Worm (Caenorhabditis elegans) whole organism, young adult: Measurements from ENCODE around the gene spe-51.

Experiments used
- nfyb-1 ChIP-seq: fragments of 200-800 bp; sonication (Bioruptor generic); IDR thresholded peaks from 2 replicates; pipeline ENCODE4 v1.3.6; 2022; ENCODE audit warnings: missing genetic modification reagents, missing genetic modification characterization, missing compliant biosample characterization
- unc-130 ChIP-seq: sonication (generic microtip); optimal IDR thresholded peaks from 2 replicates; lab custom pipeline; 2016; ENCODE audit warnings: missing genetic modification reagents, missing genetic modification characterization, missing compliant biosample characterization
- zim-3 ChIP-seq: sonication (generic microtip); optimal IDR thresholded peaks from 2 replicates; lab custom pipeline; 2017; ENCODE audit warnings: mild to moderate bottlenecking, missing genetic modification characterization, moderate library complexity, missing compliant biosample characterization
- ztf-3 ChIP-seq: fragments of 200-800 bp; sonication (Bioruptor generic); optimal IDR thresholded peaks from 2 replicates; lab custom pipeline; 2018; ENCODE audit warnings: mild to moderate bottlenecking, missing genetic modification characterization, missing compliant biosample characterization

DNA sequence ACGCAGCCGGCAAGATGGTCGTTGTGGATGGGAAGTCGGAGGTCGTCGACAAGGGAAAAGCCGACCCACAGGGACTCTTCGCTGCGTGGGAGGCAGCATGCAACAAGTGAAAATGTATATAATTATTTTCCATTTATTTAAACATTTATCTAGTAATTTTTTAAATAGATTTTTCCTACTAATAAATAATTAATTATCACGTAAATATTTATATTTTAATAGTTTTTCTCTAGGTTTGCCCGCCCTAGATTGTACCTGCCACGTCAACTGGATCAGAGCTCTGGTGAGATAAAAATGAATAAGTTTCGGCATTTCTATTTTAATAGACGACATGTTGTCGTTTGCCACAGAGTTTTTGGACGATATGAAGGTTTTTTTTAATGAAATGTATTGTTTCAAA, 39.6 kb upstream of the spe-51 start, which contains the start of gene psr-1:
- TF ChIP-seq unc-130 (GFP tag; lab: Kevin White, UChicago) (no peak), zim-3 (tag; lab: Kevin White, UChicago) (no peak), nfyb-1 (GFP tag; lab: Robert Waterston, UW) (no peak), ztf-3 (GFP tag; lab: Kevin White, UChicago) (no peak)
